Worm (Caenorhabditis elegans): ENCODE measurements around the gene srt-45.

ce11 chrV:19801033-19801432, 17.1 kb downstream of the srt-45 start, which contains the start of gene Y116F11B.2:
- TF ChIP-seq nhr-237 (tag; optimal IDR thresholded peaks at IDR 0.05) (no peak), unc-62 (GFP tag; optimal IDR thresholded peaks at IDR 0.05) (no peak), zip-8 (tag; optimal IDR thresholded peaks at IDR 0.05) (no peak), lin-13 (tag; optimal IDR thresholded peaks at IDR 0.05) (no peak), elt-3 (tag; optimal IDR thresholded peaks at IDR 0.05) (no peak), bed-3 (GFP tag; optimal IDR thresholded peaks at IDR 0.05) (no peak)
